Fruit fly (Drosophila melanogaster): ENCODE data around the gene CG17129.
A peak's percentile ranks its signal among the peaks of the same experiment; 100 is the strongest.

Gene CG17129

DNA sequence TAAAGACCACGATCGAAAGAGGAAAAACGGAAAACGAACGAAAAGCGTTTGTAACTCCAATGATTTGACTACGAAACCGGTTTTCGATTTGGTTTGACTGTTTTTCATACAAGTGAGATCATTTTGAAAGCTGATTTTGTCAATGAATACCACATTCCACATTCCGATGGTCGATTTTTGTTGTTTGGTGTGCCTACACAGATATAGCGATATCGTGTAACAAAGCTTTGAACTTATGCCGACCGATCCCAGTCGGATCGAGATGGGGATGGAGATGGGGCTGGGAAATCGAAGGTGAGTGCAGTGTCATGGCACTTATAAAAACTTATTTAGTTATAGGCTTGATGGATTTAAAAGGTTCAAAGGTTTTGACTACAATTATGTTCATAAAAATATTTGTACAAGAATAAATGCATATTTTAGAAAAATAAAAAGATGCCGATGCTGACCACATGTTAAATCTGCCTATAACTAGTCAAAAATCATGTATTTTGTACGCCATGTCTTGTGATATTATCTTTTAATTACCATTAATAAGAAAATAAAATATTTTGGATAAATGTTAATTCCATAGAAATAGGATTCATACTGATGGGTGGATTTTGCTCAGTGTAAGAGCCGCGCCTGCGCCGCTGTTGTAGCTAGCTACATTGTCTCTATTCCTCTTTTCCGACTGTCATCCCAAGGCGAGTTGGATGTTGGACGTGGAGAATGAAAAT is 37.8 kb downstream of the CG17129 start (continued):
- no peak for TF ChIP-seq CG32772 (GFP tag; IDR thresholded peaks at IDR 0.05)
- TF ChIP-seq ash1 (GFP tag; optimal IDR thresholded peaks at IDR 0.05): no peak
- no peak for TF ChIP-seq CG9932 (GFP tag; IDR thresholded peaks at IDR 0.05)
- peak; percentile 53 for TF ChIP-seq ewg (GFP tag; optimal IDR thresholded peaks at IDR 0.05)
- TF ChIP-seq Six4 (GFP tag; optimal IDR thresholded peaks at IDR 0.05): peak; percentile 7
- TF ChIP-seq sd (tag; optimal IDR thresholded peaks at IDR 0.05): peak; percentile 88
- peak; percentile 39; the same call in 1 of the 2 replicates for TF ChIP-seq CG14441 (GFP tag; IDR thresholded peaks at IDR 0.05)
- TF ChIP-seq CG4730 (GFP tag; IDR thresholded peaks at IDR 0.05): peak; percentile 15; the same call in 1 of the 2 replicates
- TF ChIP-seq CG18011 (GFP tag; optimal IDR thresholded peaks at IDR 0.05): peak; percentile 0
- TF ChIP-seq cwo (GFP tag; optimal IDR thresholded peaks at IDR 0.05): no peak
- peak; percentile 64 for TF ChIP-seq CG10267 (tag; optimal IDR thresholded peaks at IDR 0.05)
- TF ChIP-seq ara (GFP tag; IDR thresholded peaks at IDR 0.05): peak; percentile 48
- no peak for TF ChIP-seq lov (optimal IDR thresholded peaks at IDR 0.05)
- 0 out of 3 replicates have a peak, but pooled peaks have one; percentile 20 for TF ChIP-seq lov (GFP tag; IDR thresholded peaks at IDR 0.05)
- no peak for TF ChIP-seq sug (tag; optimal IDR thresholded peaks at IDR 0.05)
- TF ChIP-seq B-H1 (GFP tag; IDR thresholded peaks at IDR 0.05): no peak
- TF ChIP-seq trem (tag; optimal IDR thresholded peaks at IDR 0.05): peak; percentile 56
- no peak for TF ChIP-seq Bteb2 (GFP tag; optimal IDR thresholded peaks at IDR 0.05)
- peak; percentile 51 for TF ChIP-seq grn (GFP tag; optimal IDR thresholded peaks at IDR 0.05)
- peak; percentile 84 for TF ChIP-seq Ets65A (GFP tag)
- TF ChIP-seq Usf (GFP tag; optimal IDR thresholded peaks at IDR 0.05): peak; percentile 3
- peak; percentile 51 for TF ChIP-seq CG2875 (GFP tag; optimal IDR thresholded peaks at IDR 0.05)
- TF ChIP-seq CG17829 (tag; optimal IDR thresholded peaks at IDR 0.05): peak; percentile 61
- peak; percentile 8 for TF ChIP-seq CG11723 (GFP tag; optimal IDR thresholded peaks at IDR 0.05)
- 0 out of 2 replicates have a peak, but pooled peaks have one; percentile 33 for TF ChIP-seq ttk (GFP tag; IDR thresholded peaks at IDR 0.05)
- TF ChIP-seq zf30C (GFP tag; optimal IDR thresholded peaks at IDR 0.05): peak; percentile 84
- TF ChIP-seq CG1792 (GFP tag; optimal IDR thresholded peaks at IDR 0.05): no peak
- no peak for TF ChIP-seq CG3995 (GFP tag; optimal IDR thresholded peaks at IDR 0.05)
- TF ChIP-seq CG15696 (tag; optimal IDR thresholded peaks at IDR 0.05): peak; percentile 43
- TF ChIP-seq CG8281 (tag; optimal IDR thresholded peaks at IDR 0.05): peak; percentile 2
- peak; percentile 66 for TF ChIP-seq dysf (GFP tag; IDR thresholded peaks at IDR 0.05)
- peak in 1 of 2 experiments; percentile 44 for TF ChIP-seq Eip74EF (GFP tag; optimal IDR thresholded peaks at IDR 0.05)
- TF ChIP-seq CG8290 (GFP tag; optimal IDR thresholded peaks at IDR 0.05): peak; percentile 3
- TF ChIP-seq CG8290 (tag; optimal IDR thresholded peaks at IDR 0.05): no peak
- no peak for TF ChIP-seq Poxn (GFP tag; IDR thresholded peaks at IDR 0.05)
- TF ChIP-seq so (GFP tag; IDR thresholded peaks at IDR 0.05): peak; percentile 48; the same call in 1 of the 3 replicates
- no peak for TF ChIP-seq CG16863 (GFP tag; optimal IDR thresholded peaks at IDR 0.05)
- no peak for TF ChIP-seq Aef1 (GFP tag; IDR thresholded peaks at IDR 0.05)
- TF ChIP-seq NfI (GFP tag; optimal IDR thresholded peaks at IDR 0.05): peak; percentile 21
- TF ChIP-seq CG13424 (tag; optimal IDR thresholded peaks at IDR 0.05): peak; percentile 71
- no peak for TF ChIP-seq Rx (GFP tag; IDR thresholded peaks at IDR 0.05)
- peak; percentile 32 for TF ChIP-seq Fer3 (tag; optimal IDR thresholded peaks at IDR 0.05)
- peak; percentile 23 for TF ChIP-seq Max (GFP tag; optimal IDR thresholded peaks at IDR 0.05)
- TF ChIP-seq CG18476 (GFP tag; optimal IDR thresholded peaks at IDR 0.05): peak; percentile 30
- no peak for TF ChIP-seq CG4404 (GFP tag; IDR thresholded peaks at IDR 0.05)
- peak; percentile 55 for TF ChIP-seq gsb-n (tag; optimal IDR thresholded peaks at IDR 0.05)
- no peak for TF ChIP-seq CG16813 (GFP tag; IDR thresholded peaks at IDR 0.05; ENCODE audit: partially characterized antibody)
- peak; percentile 41 for TF ChIP-seq Dek (tag; optimal IDR thresholded peaks at IDR 0.05)
- TF ChIP-seq chif (GFP tag; optimal IDR thresholded peaks at IDR 0.05): peak in 1 of 2 experiments; percentile 7
- peak; percentile 12; the same call in 1 of the 2 replicates for TF ChIP-seq vvl (GFP tag; IDR thresholded peaks at IDR 0.05)
